Fruit fly (Drosophila melanogaster): ENCODE data around the gene Snoo.

Snoo gene

DNA sequence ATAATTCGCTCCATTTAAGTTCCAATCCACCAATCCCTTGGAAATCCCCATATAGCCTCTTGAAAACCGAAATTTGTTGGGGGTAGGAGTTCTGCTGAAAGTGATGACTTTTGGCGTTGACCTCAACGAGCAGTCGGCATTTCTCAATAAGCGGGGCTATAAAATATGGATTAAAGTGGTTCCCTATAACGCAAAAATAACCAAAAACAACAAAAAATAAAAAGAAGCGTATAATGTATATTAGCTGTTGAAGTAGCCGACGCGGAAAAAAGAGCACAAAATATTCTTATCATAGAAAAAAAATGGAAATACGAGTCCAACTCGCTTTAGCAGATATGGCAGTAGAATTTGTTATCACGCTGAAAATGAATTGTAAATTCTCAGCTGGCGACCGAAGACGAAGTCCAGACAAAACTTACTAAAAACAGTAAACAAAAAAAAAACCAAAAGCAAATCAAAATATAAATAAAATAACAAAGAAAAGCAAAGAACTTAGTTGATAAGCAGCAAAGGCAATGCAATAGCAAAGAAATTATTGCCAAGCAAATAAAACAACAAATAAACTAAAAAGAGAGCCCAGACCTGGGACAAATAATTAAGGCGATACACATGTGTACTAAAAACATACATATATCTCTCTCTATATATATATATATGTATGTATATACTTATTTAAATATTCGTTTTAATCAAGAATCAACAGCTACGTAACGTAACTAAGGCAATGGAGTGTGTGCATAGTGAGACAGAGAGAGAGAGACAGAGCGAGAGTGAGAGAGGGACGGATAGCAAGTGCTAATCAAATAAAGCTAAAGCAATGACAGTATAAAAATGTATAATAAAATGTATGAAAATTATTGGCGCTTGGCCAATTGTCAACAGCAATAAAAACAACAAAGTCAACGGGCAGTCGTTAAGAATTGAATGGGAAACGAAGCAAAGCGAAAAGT, 23.1 kb downstream of the Snoo start (continued):
- TF ChIP-seq ranshi (GFP tag; IDR thresholded peaks at IDR 0.05) = no peak
- TF ChIP-seq p53 (GFP tag; optimal IDR thresholded peaks at IDR 0.05) = no peak
- TF ChIP-seq CG17328 (GFP tag; IDR thresholded peaks at IDR 0.05) = no peak
- no peak for TF ChIP-seq jigr1 (GFP tag; IDR thresholded peaks at IDR 0.05)
- TF ChIP-seq CG11247 (GFP tag; IDR thresholded peaks at IDR 0.05) = 0 out of 2 replicates have a peak, but pooled peaks have one; percentile 15
- peak; percentile 83 for TF ChIP-seq mirr (GFP tag; optimal IDR thresholded peaks at IDR 0.05)
- no peak for TF ChIP-seq mam (GFP tag; optimal IDR thresholded peaks at IDR 0.05)
- TF ChIP-seq Sry-δ (GFP tag; optimal IDR thresholded peaks at IDR 0.05) = no peak
- TF ChIP-seq croc (GFP tag; conservative IDR thresholded peaks at IDR 0.05) = no peak
- no peak for TF ChIP-seq gsb (GFP tag; IDR thresholded peaks at IDR 0.05)
- no peak for TF ChIP-seq seq (GFP tag; IDR thresholded peaks at IDR 0.05)
- TF ChIP-seq tll (GFP tag; optimal IDR thresholded peaks at IDR 0.05) = no peak
- no peak for TF ChIP-seq CG43689 (GFP tag; IDR thresholded peaks at IDR 0.05)
- TF ChIP-seq ems (GFP tag; optimal IDR thresholded peaks at IDR 0.05) = no peak
- no peak for TF ChIP-seq Awh (GFP tag; IDR thresholded peaks at IDR 0.05)
- TF ChIP-seq Ptx1 (GFP tag; IDR thresholded peaks at IDR 0.05) = no peak
- TF ChIP-seq sens-2 (GFP tag; IDR thresholded peaks at IDR 0.05) = no peak
- no peak for TF ChIP-seq dmrt11E (tag; optimal IDR thresholded peaks at IDR 0.05)
- TF ChIP-seq CG34224 (GFP tag; IDR thresholded peaks at IDR 0.05; ENCODE audit: partially characterized antibody) = no peak
- peak; percentile 56 for TF ChIP-seq sug (tag; optimal IDR thresholded peaks at IDR 0.05)
- no peak for TF ChIP-seq NC2β (GFP tag; optimal IDR thresholded peaks at IDR 0.05)
- TF ChIP-seq nerfin-1 (tag; optimal IDR thresholded peaks at IDR 0.05) = no peak
- no peak for TF ChIP-seq cato (GFP tag; optimal IDR thresholded peaks at IDR 0.05; ENCODE audit: borderline replicate concordance)
- TF ChIP-seq crp (GFP tag; optimal IDR thresholded peaks at IDR 0.05) = no peak
- TF ChIP-seq row (GFP tag; IDR thresholded peaks at IDR 0.05) = no peak
- TF ChIP-seq Antp (GFP tag; optimal IDR thresholded peaks at IDR 0.05) = no peak
- TF ChIP-seq Hsf (GFP tag; optimal IDR thresholded peaks at IDR 0.05) = no peak
- no peak for TF ChIP-seq CG1792 (GFP tag; optimal IDR thresholded peaks at IDR 0.05)
- TF ChIP-seq lab (GFP tag; optimal IDR thresholded peaks at IDR 0.05) = peak; percentile 89
- TF ChIP-seq CG3281 (GFP tag; optimal IDR thresholded peaks at IDR 0.05) = peak; percentile 84
- TF ChIP-seq trem (tag; optimal IDR thresholded peaks at IDR 0.05) = no peak
- TF ChIP-seq prd (optimal IDR thresholded peaks at IDR 0.05) = no peak
- no peak for TF ChIP-seq prd (GFP tag; IDR thresholded peaks at IDR 0.05)
- no peak for TF ChIP-seq CTCF (GFP tag; optimal IDR thresholded peaks at IDR 0.05)
- TF ChIP-seq ftz-f1 (GFP tag; optimal IDR thresholded peaks at IDR 0.05) = no peak
- TF ChIP-seq bcd (GFP tag; optimal IDR thresholded peaks at IDR 0.05) = peak; percentile 63
- TF ChIP-seq cas (GFP tag; IDR thresholded peaks at IDR 0.05) = no peak
- peak; percentile 48 for TF ChIP-seq Fer2 (tag; optimal IDR thresholded peaks at IDR 0.05)
- TF ChIP-seq dysf (GFP tag; IDR thresholded peaks at IDR 0.05) = no peak; the same call in 2 of the 3 replicates
- no peak for TF ChIP-seq CHES-1-like (GFP tag; optimal IDR thresholded peaks at IDR 0.05)
- peak; percentile 70 for TF ChIP-seq CG15514 (GFP tag; optimal IDR thresholded peaks at IDR 0.05)
- no peak for TF ChIP-seq pb (GFP tag; optimal IDR thresholded peaks at IDR 0.05)
- no peak for TF ChIP-seq pho (GFP tag; optimal IDR thresholded peaks at IDR 0.05)
- no peak for TF ChIP-seq CG2889 (GFP tag; IDR thresholded peaks at IDR 0.05)
- peak; percentile 74 for TF ChIP-seq nom (GFP tag; optimal IDR thresholded peaks at IDR 0.05)
- TF ChIP-seq E2f1 (GFP tag; IDR thresholded peaks at IDR 0.05) = peak; percentile 37; the same call in 1 of the 2 replicates
- TF ChIP-seq CG6765 (GFP tag; optimal IDR thresholded peaks at IDR 0.05) = peak; percentile 83
- peak; percentile 50; the same call in 1 of the 2 replicates for TF ChIP-seq CG11085 (GFP tag; IDR thresholded peaks at IDR 0.05)
- no peak for TF ChIP-seq CG7963 (GFP tag; IDR thresholded peaks at IDR 0.05; ENCODE audit: partially characterized antibody)
- TF ChIP-seq dimm (GFP tag; IDR thresholded peaks at IDR 0.05) = no peak

All from whole organism, embryonic.